Fruit fly (Drosophila melanogaster): ENCODE data around the gene Asciz.
A peak's percentile ranks its signal among the peaks of the same experiment; 100 is the strongest.

Asciz gene

dm6 chr3L:3194059-3194458 lies 28.0 kb upstream of the Asciz start (continued):
- peak; percentile 4 for TF ChIP-seq kni (GFP tag; optimal IDR thresholded peaks at IDR 0.05)
- TF ChIP-seq CG4820 (GFP tag; optimal IDR thresholded peaks at IDR 0.05), result peak; percentile 87
- TF ChIP-seq CG8359 (GFP tag; optimal IDR thresholded peaks at IDR 0.05; ENCODE audit: borderline replicate concordance), result peak; percentile 73
- peak; percentile 81 for TF ChIP-seq Mad (GFP tag; optimal IDR thresholded peaks at IDR 0.05)
- TF ChIP-seq Meics (GFP tag; optimal IDR thresholded peaks at IDR 0.05), result peak; percentile 94
- TF ChIP-seq sna (GFP tag; IDR thresholded peaks at IDR 0.05; ENCODE audit: partially characterized antibody), result no peak
- peak; percentile 93 for TF ChIP-seq NfI (GFP tag; optimal IDR thresholded peaks at IDR 0.05)
- TF ChIP-seq Mrtf (GFP tag; IDR thresholded peaks at IDR 0.05), result peak; percentile 86
- TF ChIP-seq crc (GFP tag; optimal IDR thresholded peaks at IDR 0.05), result no peak
- peak; percentile 39 for TF ChIP-seq Usf (GFP tag; optimal IDR thresholded peaks at IDR 0.05)
- peak; percentile 73 for TF ChIP-seq wdn (GFP tag; IDR thresholded peaks at IDR 0.05)
- peak; percentile 93 for TF ChIP-seq Aef1 (GFP tag; IDR thresholded peaks at IDR 0.05)
- peak; percentile 63 for TF ChIP-seq ems (GFP tag; optimal IDR thresholded peaks at IDR 0.05)
- peak; percentile 64 for TF ChIP-seq CG31388 (GFP tag; optimal IDR thresholded peaks at IDR 0.05)
- TF ChIP-seq MESR4 (GFP tag; optimal IDR thresholded peaks at IDR 0.05), result peak; percentile 40
- no peak for TF ChIP-seq her (GFP tag; optimal IDR thresholded peaks at IDR 0.05)
- no peak for TF ChIP-seq ab (GFP tag; optimal IDR thresholded peaks at IDR 0.05)
- TF ChIP-seq HLHmδ (GFP tag; optimal IDR thresholded peaks at IDR 0.05), result no peak
- TF ChIP-seq Hand (GFP tag; optimal IDR thresholded peaks at IDR 0.05), result peak; percentile 90
- peak; percentile 93 for TF ChIP-seq gsb (GFP tag; IDR thresholded peaks at IDR 0.05)
- TF ChIP-seq CG13775 (GFP tag; optimal IDR thresholded peaks at IDR 0.05), result peak; percentile 88
- peak; percentile 57 for TF ChIP-seq CG10565 (GFP tag; optimal IDR thresholded peaks at IDR 0.05)
- TF ChIP-seq peb (GFP tag; IDR thresholded peaks at IDR 0.05), result peak; percentile 90
- peak; percentile 93 for TF ChIP-seq CG12299 (tag; optimal IDR thresholded peaks at IDR 0.05)
- TF ChIP-seq ERR (GFP tag; optimal IDR thresholded peaks at IDR 0.05), result peak; percentile 50
- peak; percentile 88 for TF ChIP-seq CG11093 (GFP tag; IDR thresholded peaks at IDR 0.05)
- TF ChIP-seq CG16863 (GFP tag; optimal IDR thresholded peaks at IDR 0.05), result peak; percentile 66
- TF ChIP-seq Ptx1 (GFP tag; IDR thresholded peaks at IDR 0.05), result peak; percentile 95
- TF ChIP-seq CG15696 (tag; optimal IDR thresholded peaks at IDR 0.05), result peak; percentile 80
- TF ChIP-seq TFAM (GFP tag; optimal IDR thresholded peaks at IDR 0.05), result peak; percentile 75
- no peak for TF ChIP-seq Doc3 (GFP tag; IDR thresholded peaks at IDR 0.05; ENCODE audit: partially characterized antibody)
- peak; percentile 47 for TF ChIP-seq CG4328 (GFP tag; optimal IDR thresholded peaks at IDR 0.05)
- TF ChIP-seq Doc2 (GFP tag; IDR thresholded peaks at IDR 0.05), result peak; percentile 73
- TF ChIP-seq Scr (GFP tag; IDR thresholded peaks at IDR 0.05; ENCODE audit: partially characterized antibody), result no peak
- peak; percentile 66 for TF ChIP-seq CG2116 (GFP tag; optimal IDR thresholded peaks at IDR 0.05)
- peak; percentile 97 for TF ChIP-seq lab (GFP tag; optimal IDR thresholded peaks at IDR 0.05)
- no peak for TF ChIP-seq Dref (GFP tag; IDR thresholded peaks at IDR 0.05)
- peak; percentile 85 for TF ChIP-seq ro (GFP tag; IDR thresholded peaks at IDR 0.05)
- peak; percentile 92 for TF ChIP-seq Dbx (GFP tag; IDR thresholded peaks at IDR 0.05)
- TF ChIP-seq CG13424 (tag; optimal IDR thresholded peaks at IDR 0.05), result peak; percentile 93
- TF ChIP-seq CG4424 (GFP tag; optimal IDR thresholded peaks at IDR 0.05), result peak; percentile 88
- TF ChIP-seq CG3995 (GFP tag; optimal IDR thresholded peaks at IDR 0.05), result peak; percentile 36
- TF ChIP-seq cg (GFP tag; optimal IDR thresholded peaks at IDR 0.05), result peak; percentile 62
- TF ChIP-seq ATbp (GFP tag; optimal IDR thresholded peaks at IDR 0.05), result peak; percentile 93
- TF ChIP-seq grau (tag; optimal IDR thresholded peaks at IDR 0.05), result peak; percentile 91
- peak in 1 of 2 experiments; percentile 70 for TF ChIP-seq Hr78 (GFP tag; optimal IDR thresholded peaks at IDR 0.05)
- peak; percentile 86 for TF ChIP-seq CG6683 (GFP tag; optimal IDR thresholded peaks at IDR 0.05)
- peak; percentile 89 for TF ChIP-seq esg (GFP tag; conservative IDR thresholded peaks at IDR 0.05)
- peak; percentile 93 for TF ChIP-seq Xbp1 (GFP tag; optimal IDR thresholded peaks at IDR 0.05)
- peak; percentile 12 for TF ChIP-seq pzg (GFP tag; optimal IDR thresholded peaks at IDR 0.05)
